Worm (Caenorhabditis elegans) whole organism, L4 larva: ENCODE data around the gene C04A11.2.
A peak's percentile ranks its signal among the peaks of the same experiment; 100 is the strongest.

Experiments used
- F26F4.8 ChIP-seq: fragments of 200-800 bp; sonication (Bioruptor generic); conservative IDR thresholded peaks from 2 replicates; pipeline ENCODE4 v1.3.6; 2022; ENCODE audit warnings: missing genetic modification characterization, missing compliant biosample characterization
- F44E2.7 ChIP-seq: fragments of 200-800 bp; sonication (Bioruptor generic); IDR thresholded peaks from 2 replicates; pipeline ENCODE4 v2.1.2; 2022; ENCODE audit warnings: missing genetic modification characterization, missing compliant biosample characterization
- R02D3.7 ChIP-seq: fragments of 150-350 bp; sonication (generic microtip); optimal IDR thresholded peaks from 3 replicates; lab custom pipeline; 2014; ENCODE audit warnings: missing biosample characterization, missing genetic modification characterization
- T20F7.1 ChIP-seq: fragments of 200-800 bp; sonication (Bioruptor generic); optimal IDR thresholded peaks from 2 replicates; lab custom pipeline; 2018; ENCODE audit warnings: mild to moderate bottlenecking, missing genetic modification characterization, missing compliant biosample characterization
- Y5F2A.4 ChIP-seq: fragments of 200-800 bp; sonication (Bioruptor generic); optimal IDR thresholded peaks from 2 replicates; lab custom pipeline; 2018; ENCODE audit warnings: mild to moderate bottlenecking, missing genetic modification characterization, missing compliant biosample characterization
- Y75B8A.6 ChIP-seq: fragments of 200-800 bp; sonication (Bioruptor generic); IDR thresholded peaks from 2 replicates; pipeline ENCODE4 v1.3.6; 2022; ENCODE audit warnings: missing genetic modification reagents, missing genetic modification characterization, missing compliant biosample characterization
- aly-2 ChIP-seq: sonication (generic microtip); optimal IDR thresholded peaks from 2 replicates; lab custom pipeline; 2018; ENCODE audit warnings: missing biosample characterization, missing genetic modification characterization
- arid-1 ChIP-seq: fragments of 200-800 bp; sonication (Bioruptor generic); conservative IDR thresholded peaks from 2 replicates; pipeline ENCODE4 v1.3.6; 2022; ENCODE audit warnings: missing genetic modification reagents, missing genetic modification characterization, missing compliant biosample characterization
- daf-12 ChIP-seq: fragments of 150-350 bp; optimal IDR thresholded peaks from 2 replicates; lab custom pipeline; 2014; ENCODE audit warnings: missing biosample characterization, missing genetic modification reagents, missing genetic modification characterization
- daf-19 ChIP-seq: fragments of 200-800 bp; sonication (Bioruptor generic); conservative IDR thresholded peaks from 2 replicates; pipeline ENCODE4 v1.3.6; 2022; ENCODE audit warnings: missing genetic modification characterization, missing compliant biosample characterization
- dmd-6 ChIP-seq: fragments of 200-800 bp; sonication (Bioruptor generic); IDR thresholded peaks from 2 replicates; pipeline ENCODE4 v1.3.6; 2022; ENCODE audit warnings: missing genetic modification reagents, missing genetic modification characterization, missing compliant biosample characterization
- dmd-8 ChIP-seq: fragments of 200-800 bp; sonication (Bioruptor generic); IDR thresholded peaks from 2 replicates; pipeline ENCODE4 v1.3.6; 2022; ENCODE audit warnings: missing genetic modification characterization, missing compliant biosample characterization
- dpl-1 ChIP-seq: fragments of 150-350 bp; optimal IDR thresholded peaks from 2 replicates; lab custom pipeline; 2014; ENCODE audit warnings: missing biosample characterization, missing genetic modification reagents, missing genetic modification characterization
- dve-1 ChIP-seq: sonication (generic microtip); optimal IDR thresholded peaks from 2 replicates; lab custom pipeline; 2017; ENCODE audit warnings: antibody characterized with exemption, mild to moderate bottlenecking, missing genetic modification characterization, missing compliant biosample characterization; ENCODE audit not compliant: insufficient read depth
- egl-43 ChIP-seq: fragments of 200-800 bp; sonication (Bioruptor generic); IDR thresholded peaks from 2 replicates; pipeline ENCODE4 v1.3.6; 2022; ENCODE audit warnings: missing genetic modification reagents, missing genetic modification characterization, missing compliant biosample characterization
- fkh-10 ChIP-seq: fragments of 150-350 bp; optimal IDR thresholded peaks from 2 replicates; lab custom pipeline; 2014; ENCODE audit warnings: missing biosample characterization, missing genetic modification reagents, missing genetic modification characterization
- fos-1 ChIP-seq: fragments of 150-350 bp; optimal IDR thresholded peaks from 2 replicates; lab custom pipeline; 2014; ENCODE audit warnings: missing biosample characterization, missing genetic modification characterization
- gei-8 ChIP-seq: fragments of 200-800 bp; sonication (Bioruptor generic); optimal IDR thresholded peaks from 2 replicates; lab custom pipeline; 2018; ENCODE audit warnings: mild to moderate bottlenecking, missing genetic modification characterization, missing compliant biosample characterization
- hlh-11 ChIP-seq: fragments of 200-800 bp; sonication (Bioruptor generic); optimal IDR thresholded peaks from 2 replicates; lab custom pipeline; 2018; ENCODE audit warnings: mild to moderate bottlenecking, missing genetic modification characterization, missing compliant biosample characterization
- hlh-30 ChIP-seq: sonication (generic microtip); optimal IDR thresholded peaks from 2 replicates; lab custom pipeline; 2017; ENCODE audit warnings: antibody characterized with exemption, mild to moderate bottlenecking, missing genetic modification characterization, missing compliant biosample characterization; ENCODE audit not compliant: insufficient read depth
- hmg-1.1 ChIP-seq: fragments of 200-800 bp; sonication (Bioruptor generic); IDR thresholded peaks from 2 replicates; pipeline ENCODE4 v1.3.6; 2022; ENCODE audit warnings: missing genetic modification reagents, missing genetic modification characterization, missing compliant biosample characterization
- jun-1 ChIP-seq: fragments of 150-350 bp; optimal IDR thresholded peaks from 2 replicates; lab custom pipeline; 2014; ENCODE audit warnings: missing biosample characterization, missing genetic modification reagents, missing genetic modification characterization
- lin-13 ChIP-seq: fragments of 150-350 bp; optimal IDR thresholded peaks from 2 replicates; lab custom pipeline; 2014; ENCODE audit warnings: missing biosample characterization, missing genetic modification reagents, missing genetic modification characterization
- lin-29 ChIP-seq: fragments of 200-800 bp; sonication (Bioruptor generic); IDR thresholded peaks from 2 replicates; pipeline ENCODE4 v1.3.6; 2022; ENCODE audit warnings: missing genetic modification reagents, missing genetic modification characterization, missing compliant biosample characterization
- lin-38 ChIP-seq: fragments of 200-800 bp; sonication (Bioruptor generic); IDR thresholded peaks from 2 replicates; pipeline ENCODE4 v1.3.6; 2022; ENCODE audit warnings: missing genetic modification reagents, missing genetic modification characterization, missing compliant biosample characterization
- lin-39 ChIP-seq: fragments of 150-350 bp; optimal IDR thresholded peaks from 2 replicates; lab custom pipeline; 2014; ENCODE audit warnings: missing biosample characterization, missing genetic modification reagents, missing genetic modification characterization
- lsy-2 ChIP-seq, 2 experiments: fragments of 150-350 bp in 1 of 2; sonication (generic microtip) in 1 of 2; optimal IDR thresholded peaks; 2 replicates each; lab custom pipeline; 2014 to 2017; ENCODE audit warnings: missing biosample characterization in 2 of 2, missing genetic modification characterization in 2 of 2
- mdt-29 ChIP-seq: fragments of 200-800 bp; sonication (Bioruptor generic); IDR thresholded peaks from 2 replicates; pipeline ENCODE4 v1.3.6; 2022; ENCODE audit warnings: missing genetic modification reagents, missing genetic modification characterization, missing compliant biosample characterization
- mep-1 ChIP-seq: fragments of 150-350 bp; sonication (generic microtip); optimal IDR thresholded peaks from 3 replicates; lab custom pipeline; 2014; ENCODE audit warnings: missing biosample characterization, missing genetic modification characterization
- mes-2 ChIP-seq: sonication (generic microtip); optimal IDR thresholded peaks from 2 replicates; lab custom pipeline; 2016; ENCODE audit warnings: missing genotype, mild to moderate bottlenecking, missing genetic modification characterization, missing compliant biosample characterization; ENCODE audit not compliant: poor library complexity, severe bottlenecking
- mxl-3 ChIP-seq: fragments of 200-800 bp; sonication (Bioruptor generic); optimal IDR thresholded peaks from 2 replicates; lab custom pipeline; 2018; ENCODE audit warnings: mild to moderate bottlenecking, missing genetic modification characterization, missing compliant biosample characterization
- nhr-102 ChIP-seq: sonication (generic microtip); optimal IDR thresholded peaks from 2 replicates; lab custom pipeline; 2016; ENCODE audit warnings: mild to moderate bottlenecking, missing genetic modification characterization, moderate library complexity, missing compliant biosample characterization
- nhr-11 ChIP-seq: fragments of 150-350 bp; optimal IDR thresholded peaks from 2 replicates; lab custom pipeline; 2014; ENCODE audit warnings: missing biosample characterization, missing genetic modification characterization
- nhr-237 ChIP-seq: sonication (generic microtip); optimal IDR thresholded peaks from 2 replicates; lab custom pipeline; 2017; ENCODE audit warnings: missing biosample characterization, missing genetic modification characterization
- nhr-28 ChIP-seq: fragments of 150-350 bp; optimal IDR thresholded peaks from 2 replicates; lab custom pipeline; 2014; ENCODE audit warnings: missing biosample characterization, missing genetic modification characterization
- nhr-41 ChIP-seq: fragments of 200-800 bp; sonication (Bioruptor generic); IDR thresholded peaks from 2 replicates; pipeline ENCODE4 v1.3.6; 2022; ENCODE audit warnings: missing genetic modification reagents, missing genetic modification characterization, missing compliant biosample characterization
- nhr-48 ChIP-seq: sonication (generic microtip); optimal IDR thresholded peaks from 2 replicates; lab custom pipeline; 2016; ENCODE audit warnings: mild to moderate bottlenecking, missing genetic modification characterization, missing compliant biosample characterization
- pha-4 ChIP-seq, 2 experiments: fragments of 150-350 bp in 1 of 2; fragments of 200-800 bp in 1 of 2; sonication (Bioruptor generic) in 1 of 2; IDR thresholded peaks in 1 of 2; optimal IDR thresholded peaks in 1 of 2; 2 replicates each; pipeline versions ENCODE4 v1.3.6 to Lab custom; 2014 to 2022; ENCODE audit warnings: missing genetic modification characterization in 2 of 2, missing genetic modification reagents in 2 of 2, missing biosample characterization in 1 of 2, missing compliant biosample characterization in 1 of 2
- php-3 ChIP-seq: fragments of 200-800 bp; sonication (Bioruptor generic); IDR thresholded peaks from 2 replicates; pipeline ENCODE4 v1.3.6; 2022; ENCODE audit warnings: missing genetic modification reagents, missing genetic modification characterization, missing compliant biosample characterization
- pqm-1 ChIP-seq: sonication (generic microtip); optimal IDR thresholded peaks from 2 replicates; lab custom pipeline; 2017; ENCODE audit warnings: missing biosample characterization, missing genetic modification characterization
- skn-1 ChIP-seq: fragments of 150-350 bp; optimal IDR thresholded peaks from 2 replicates; lab custom pipeline; 2014; ENCODE audit warnings: missing biosample characterization, missing genetic modification characterization
- snpc-4 ChIP-seq: fragments of 150-350 bp; optimal IDR thresholded peaks from 2 replicates; lab custom pipeline; 2014; ENCODE audit warnings: missing biosample characterization, missing genetic modification characterization
- unc-62 ChIP-seq, 3 experiments: fragments of 150-350 bp in 1 of 3; sonication (generic microtip); optimal IDR thresholded peaks in 2 of 3; peaks in 1 of 3; 1 replicate in 1 of 3; 2 replicates in 2 of 3; lab custom pipeline; 2014 to 2017; ENCODE audit warnings: missing biosample characterization in 3 of 3, missing genetic modification characterization in 3 of 3, missing genetic modification reagents in 3 of 3, missing genotype in 1 of 3
- zfp-2 ChIP-seq: sonication (generic microtip); optimal IDR thresholded peaks from 2 replicates; lab custom pipeline; 2016; ENCODE audit warnings: mild to moderate bottlenecking, missing genetic modification characterization, missing compliant biosample characterization
- zip-11 ChIP-seq: fragments of 200-800 bp; sonication (Bioruptor generic); IDR thresholded peaks from 2 replicates; pipeline ENCODE4 v1.3.6; 2022; ENCODE audit warnings: missing genetic modification characterization, missing compliant biosample characterization
- zip-2 ChIP-seq: fragments of 150-350 bp; optimal IDR thresholded peaks from 2 replicates; lab custom pipeline; 2014; ENCODE audit warnings: missing biosample characterization, missing genetic modification characterization
- ztf-11 ChIP-seq: fragments of 150-350 bp; optimal IDR thresholded peaks from 2 replicates; lab custom pipeline; 2014; ENCODE audit warnings: missing biosample characterization, missing genetic modification characterization
- ztf-7 ChIP-seq: fragments of 150-350 bp; optimal IDR thresholded peaks from 2 replicates; lab custom pipeline; 2014; ENCODE audit warnings: missing biosample characterization, missing genetic modification characterization

C04A11.2 gene

ce11 chrX:13716313-13716712, 47.7 kb upstream of the C04A11.2 start (continued):
- TF ChIP-seq R02D3.7 (no peak), fkh-10 (GFP tag; lab: Kevin White, UChicago) (no peak), daf-19 (GFP tag; lab: Robert Waterston, UW) (0 out of 2 replicates have a peak, but pooled peaks have one; percentile 47), dpl-1 (GFP tag; lab: Kevin White, UChicago) (no peak), nhr-28 (tag; lab: Kevin White, UChicago) (peak; percentile 7), lin-39 (tag; lab: Kevin White, UChicago) (no peak), daf-12 (tag; lab: Kevin White, UChicago) (no peak), zfp-2 (tag; lab: Kevin White, UChicago) (no peak), nhr-11 (tag; lab: Kevin White, UChicago) (no peak), lin-13 (GFP tag; lab: Kevin White, UChicago) (no peak), lin-29 (GFP tag; lab: Robert Waterston, UW) (no peak), nhr-41 (GFP tag; lab: Robert Waterston, UW) (0 out of 2 replicates have a peak, but pooled peaks have one; percentile 65), php-3 (GFP tag; lab: Robert Waterston, UW) (no peak), unc-62 (GFP tag; optimal IDR thresholded peaks at IDR 0.05 in 1 of 2; lab: Kevin White, UChicago) (no peak), unc-62 (tag; optimal IDR thresholded peaks at IDR 0.05; lab: Kevin White, UChicago) (no peak), mes-2 (tag; lab: Kevin White, UChicago) (no peak), pha-4 (GFP tag; IDR thresholded peaks at IDR 0.05; lab: Robert Waterston, UW) (peak; percentile 73; the same call in 1 of the 2 replicates), pha-4 (tag; optimal IDR thresholded peaks at IDR 0.05; lab: Kevin White, UChicago) (no peak), snpc-4 (tag; lab: Kevin White, UChicago) (no peak), skn-1 (tag; lab: Kevin White, UChicago) (no peak), hlh-11 (tag; lab: Kevin White, UChicago) (peak; percentile 46), arid-1 (no peak), zip-11 (GFP tag; lab: Robert Waterston, UW) (no peak), zip-2 (tag; lab: Kevin White, UChicago) (no peak), mep-1 (tag; lab: Kevin White, UChicago) (no peak), F26F4.8 (GFP tag; lab: Robert Waterston, UW) (no peak), egl-43 (GFP tag; lab: Robert Waterston, UW) (no peak), mdt-29 (no peak), dve-1 (tag; lab: Kevin White, UChicago) (peak; percentile 31)

- no peak for TF ChIP-seq lin-39 (tag; lab: Kevin White, UChicago)
- no peak for TF ChIP-seq T20F7.1 (GFP tag; lab: Kevin White, UChicago)
- TF ChIP-seq hmg-1.1, result no peak
- no peak for TF ChIP-seq dpl-1 (GFP tag; lab: Kevin White, UChicago)
- TF ChIP-seq gei-8 (GFP tag; lab: Kevin White, UChicago), result peak; percentile 42
- TF ChIP-seq Y75B8A.6 (GFP tag; lab: Robert Waterston, UW), result 0 out of 2 replicates have a peak, but pooled peaks have one; percentile 15
- TF ChIP-seq lin-38 (GFP tag; lab: Robert Waterston, UW), result no peak
- peak; percentile 35 for TF ChIP-seq Y5F2A.4 (GFP tag; lab: Kevin White, UChicago)
- no peak for TF ChIP-seq daf-12 (tag; lab: Kevin White, UChicago)
- no peak for TF ChIP-seq nhr-237 (tag; lab: Kevin White, UChicago)
- no peak for TF ChIP-seq lsy-2 (tag; optimal IDR thresholded peaks at IDR 0.05; lab: Kevin White, UChicago)
- TF ChIP-seq ztf-11, result no peak
- TF ChIP-seq pqm-1, result no peak
- no peak for TF ChIP-seq F44E2.7 (GFP tag; lab: Robert Waterston, UW)
- TF ChIP-seq pha-4 (GFP tag; IDR thresholded peaks at IDR 0.05; lab: Robert Waterston, UW), result peak; percentile 75; the same call in 1 of the 2 replicates
- TF ChIP-seq pha-4 (tag; optimal IDR thresholded peaks at IDR 0.05; lab: Kevin White, UChicago), result no peak
- TF ChIP-seq ztf-7 (tag; lab: Kevin White, UChicago), result no peak
- TF ChIP-seq nhr-48 (tag; lab: Kevin White, UChicago), result peak; percentile 33
- peak; percentile 77 for TF ChIP-seq dmd-8 (GFP tag; lab: Robert Waterston, UW)
- TF ChIP-seq mxl-3 (GFP tag; lab: Kevin White, UChicago), result no peak
- no peak for TF ChIP-seq unc-62 (GFP tag; optimal IDR thresholded peaks at IDR 0.05 in 1 of 2; lab: Kevin White, UChicago)
- TF ChIP-seq unc-62 (tag; optimal IDR thresholded peaks at IDR 0.05; lab: Kevin White, UChicago), result no peak
- TF ChIP-seq dmd-6, result peak; percentile 39; the same call in 1 of the 2 replicates
- no peak for TF ChIP-seq fos-1 (tag; lab: Kevin White, UChicago)
- TF ChIP-seq hlh-30 (tag; lab: Kevin White, UChicago), result peak; percentile 86
- TF ChIP-seq dve-1 (tag; lab: Kevin White, UChicago), result peak; percentile 50
- TF ChIP-seq nhr-102, result no peak
- TF ChIP-seq fkh-10 (GFP tag; lab: Kevin White, UChicago), result no peak
- TF ChIP-seq lin-29 (GFP tag; lab: Robert Waterston, UW), result no peak
- TF ChIP-seq jun-1 (tag; lab: Kevin White, UChicago), result no peak
- TF ChIP-seq aly-2 (tag; lab: Kevin White, UChicago), result no peak
Measured at ce11 chrX:13714710-13715109, 46.1 kb upstream of the C04A11.2 start.
